Worm (Caenorhabditis elegans) whole organism, young adult: ENCODE data around the gene B0495.9.

ENCODE experiments used
- B0261.1 ChIP-seq: sonication (generic microtip); optimal IDR thresholded peaks from 2 replicates; lab custom pipeline; 2016; ENCODE audit warnings: mild to moderate bottlenecking, missing genetic modification characterization, moderate library complexity, missing compliant biosample characterization
- C17E4.6 ChIP-seq: fragments of 200-800 bp; sonication (Bioruptor generic); IDR thresholded peaks from 2 replicates; pipeline ENCODE4 v1.3.6; 2022; ENCODE audit warnings: missing genetic modification reagents, missing genetic modification characterization, missing compliant biosample characterization
- D2030.7 ChIP-seq: fragments of 200-800 bp; sonication (Bioruptor generic); IDR thresholded peaks from 2 replicates; pipeline ENCODE4 v1.3.6; 2022; ENCODE audit warnings: missing genetic modification reagents, missing genetic modification characterization, missing compliant biosample characterization
- F10E7.11 ChIP-seq: sonication (generic microtip); optimal IDR thresholded peaks from 2 replicates; lab custom pipeline; 2017; ENCODE audit warnings: mild to moderate bottlenecking, missing genetic modification characterization, moderate library complexity, missing compliant biosample characterization
- F39B2.1 ChIP-seq: fragments of 200-800 bp; sonication (Bioruptor generic); IDR thresholded peaks from 2 replicates; pipeline ENCODE4 v1.3.6; 2022; ENCODE audit warnings: missing genetic modification reagents, missing genetic modification characterization, missing compliant biosample characterization
- Y56A3A.18 ChIP-seq: fragments of 200-800 bp; sonication (Bioruptor generic); IDR thresholded peaks from 2 replicates; pipeline ENCODE4 v1.3.6; 2022; ENCODE audit warnings: missing genetic modification reagents, missing genetic modification characterization, missing compliant biosample characterization
- ZK185.1 ChIP-seq: sonication (generic microtip); optimal IDR thresholded peaks from 2 replicates; lab custom pipeline; 2016; ENCODE audit warnings: mild to moderate bottlenecking, missing genetic modification characterization, missing compliant biosample characterization; ENCODE audit not compliant: poor library complexity, severe bottlenecking
- aptf-3 ChIP-seq: fragments of 200-800 bp; sonication (Bioruptor generic); IDR thresholded peaks from 2 replicates; pipeline ENCODE4 v1.3.6; 2022; ENCODE audit warnings: missing genetic modification characterization, missing compliant biosample characterization
- bed-1 ChIP-seq: fragments of 200-800 bp; sonication (Bioruptor generic); IDR thresholded peaks from 2 replicates; pipeline ENCODE4 v1.3.6; 2022; ENCODE audit warnings: missing genetic modification reagents, missing genetic modification characterization, missing compliant biosample characterization
- cebp-1 ChIP-seq, 2 experiments: fragments of 200-800 bp in 1 of 2; sonication (Bioruptor generic) in 1 of 2; sonication (generic microtip) in 1 of 2; IDR thresholded peaks in 1 of 2; optimal IDR thresholded peaks in 1 of 2; 2 replicates each; pipeline versions ENCODE4 v1.3.6 to Lab custom; 2017 to 2022; ENCODE audit warnings: missing compliant biosample characterization in 2 of 2, missing genetic modification characterization in 2 of 2, mild to moderate bottlenecking in 1 of 2, missing genetic modification reagents in 1 of 2, moderate library complexity in 1 of 2
- cebp-2 ChIP-seq: fragments of 200-800 bp; sonication (Bioruptor generic); IDR thresholded peaks from 2 replicates; pipeline ENCODE4 v1.3.6; 2022; ENCODE audit warnings: missing genetic modification characterization, missing compliant biosample characterization
- ceh-100 ChIP-seq: fragments of 200-800 bp; sonication (Bioruptor generic); IDR thresholded peaks from 2 replicates; pipeline ENCODE4 v1.3.6; 2022; ENCODE audit warnings: missing genetic modification reagents, missing genetic modification characterization, missing compliant biosample characterization
- ceh-27 ChIP-seq: fragments of 200-800 bp; sonication (Bioruptor generic); optimal IDR thresholded peaks from 2 replicates; lab custom pipeline; 2018; ENCODE audit warnings: mild to moderate bottlenecking, missing genetic modification characterization, moderate library complexity, missing compliant biosample characterization
- ceh-58 ChIP-seq: fragments of 200-800 bp; sonication (Bioruptor generic); IDR thresholded peaks from 2 replicates; pipeline ENCODE4 v1.3.6; 2022; ENCODE audit warnings: missing genetic modification characterization, missing compliant biosample characterization
- ceh-79 ChIP-seq: sonication (generic microtip); optimal IDR thresholded peaks from 2 replicates; lab custom pipeline; 2017; ENCODE audit warnings: mild to moderate bottlenecking, missing genetic modification characterization, missing compliant biosample characterization
- die-1 ChIP-seq: sonication (generic microtip); optimal IDR thresholded peaks from 2 replicates; lab custom pipeline; 2016; ENCODE audit warnings: missing genotype, mild to moderate bottlenecking, missing genetic modification characterization, missing compliant biosample characterization
- efl-1 ChIP-seq: fragments of 150-350 bp; optimal IDR thresholded peaks from 2 replicates; lab custom pipeline; 2014; ENCODE audit warnings: missing biosample characterization, missing genetic modification reagents, missing genetic modification characterization
- egl-44 ChIP-seq: fragments of 200-800 bp; sonication (Bioruptor generic); IDR thresholded peaks from 2 replicates; pipeline ENCODE4 v1.3.6; 2022; ENCODE audit warnings: missing genetic modification reagents, missing genetic modification characterization, missing compliant biosample characterization
- ets-4 ChIP-seq: fragments of 200-800 bp; sonication (Bioruptor generic); optimal IDR thresholded peaks from 2 replicates; lab custom pipeline; 2018; ENCODE audit warnings: mild to moderate bottlenecking, missing genetic modification characterization, missing compliant biosample characterization
- fkh-3 ChIP-seq: sonication (generic microtip); optimal IDR thresholded peaks from 2 replicates; lab custom pipeline; 2016; ENCODE audit warnings: mild to moderate bottlenecking, missing genetic modification characterization, missing compliant biosample characterization
- him-1 ChIP-seq: sonication (generic microtip); optimal IDR thresholded peaks from 2 replicates; lab custom pipeline; 2016; ENCODE audit warnings: missing genotype, missing genetic modification reagents, missing genetic modification characterization, missing compliant biosample characterization
- hlh-26 ChIP-seq: fragments of 200-800 bp; sonication (Bioruptor generic); conservative IDR thresholded peaks from 2 replicates; pipeline ENCODE4 v1.3.6; 2022; ENCODE audit warnings: missing genetic modification reagents, missing genetic modification characterization, missing compliant biosample characterization
- let-607 ChIP-seq, 2 experiments: fragments of 200-800 bp in 1 of 2; sonication (Bioruptor generic) in 1 of 2; sonication (generic microtip) in 1 of 2; optimal IDR thresholded peaks; 2 replicates each; lab custom pipeline; 2016 to 2018; ENCODE audit warnings: mild to moderate bottlenecking in 2 of 2, missing compliant biosample characterization in 2 of 2, missing genetic modification characterization in 2 of 2, moderate library complexity in 2 of 2, missing genotype in 1 of 2
- lin-35 ChIP-seq, 3 experiments: fragments of 150-350 bp in 2 of 3; sonication (generic microtip) in 1 of 3; optimal IDR thresholded peaks; 2 replicates each; lab custom pipeline; 2014 to 2018; ENCODE audit warnings: missing biosample characterization in 3 of 3, missing genetic modification characterization in 3 of 3, missing genetic modification reagents in 3 of 3
- lin-40 ChIP-seq: sonication (generic microtip); optimal IDR thresholded peaks from 2 replicates; lab custom pipeline; 2016; ENCODE audit warnings: missing genetic modification characterization, mild to moderate bottlenecking, missing compliant biosample characterization, missing genotype, missing genetic modification reagents
- lin-54 ChIP-seq: fragments of 200-800 bp; sonication (Bioruptor generic); optimal IDR thresholded peaks from 2 replicates; lab custom pipeline; 2018; ENCODE audit warnings: mild to moderate bottlenecking, missing genetic modification characterization, missing compliant biosample characterization
- madf-10 ChIP-seq: sonication (generic microtip); optimal IDR thresholded peaks from 2 replicates; lab custom pipeline; 2016; ENCODE audit warnings: mild to moderate bottlenecking, missing genetic modification characterization, missing compliant biosample characterization
- madf-8 ChIP-seq: fragments of 200-800 bp; sonication (Bioruptor generic); conservative IDR thresholded peaks from 2 replicates; pipeline ENCODE4 v1.3.6; 2022; ENCODE audit warnings: missing genetic modification reagents, missing genetic modification characterization, missing compliant biosample characterization
- mxl-1 ChIP-seq: sonication (generic microtip); optimal IDR thresholded peaks from 2 replicates; lab custom pipeline; 2016; ENCODE audit warnings: missing genetic modification characterization, missing compliant biosample characterization
- nfya-1 ChIP-seq: sonication (generic microtip); optimal IDR thresholded peaks from 2 replicates; lab custom pipeline; 2017; ENCODE audit warnings: antibody characterized with exemption, missing compliant biosample characterization, missing genetic modification characterization, borderline replicate concordance; ENCODE audit not compliant: insufficient read depth
- pha-4 ChIP-seq: fragments of 150-350 bp; sonication (generic microtip); optimal IDR thresholded peaks from 2 replicates; lab custom pipeline; 2014; ENCODE audit warnings: missing biosample characterization, missing genetic modification reagents, missing genetic modification characterization
- rcor-1 ChIP-seq: fragments of 200-800 bp; sonication (Bioruptor generic); IDR thresholded peaks from 2 replicates; pipeline ENCODE4 v1.3.6; 2022; ENCODE audit warnings: missing genetic modification reagents, missing genetic modification characterization, missing compliant biosample characterization
- snpc-1.1 ChIP-seq: sonication (generic microtip); optimal IDR thresholded peaks from 2 replicates; lab custom pipeline; 2017; ENCODE audit warnings: missing genetic modification characterization, mild to moderate bottlenecking, missing compliant biosample characterization, antibody characterized with exemption, moderate library complexity, missing genotype, missing genetic modification reagents; ENCODE audit not compliant: insufficient read depth
- somi-1 ChIP-seq: fragments of 200-800 bp; sonication (Bioruptor generic); optimal IDR thresholded peaks from 2 replicates; lab custom pipeline; 2018; ENCODE audit warnings: mild to moderate bottlenecking, missing genetic modification characterization, missing compliant biosample characterization
- ztf-18 ChIP-seq: sonication (generic microtip); optimal IDR thresholded peaks from 2 replicates; lab custom pipeline; 2016; ENCODE audit warnings: missing genotype, mild to moderate bottlenecking, missing genetic modification characterization, missing compliant biosample characterization
- ztf-22 ChIP-seq: fragments of 200-800 bp; sonication (Bioruptor generic); optimal IDR thresholded peaks from 2 replicates; lab custom pipeline; 2018; ENCODE audit warnings: mild to moderate bottlenecking, missing genetic modification characterization, moderate library complexity, missing compliant biosample characterization
- ztf-26 ChIP-seq: sonication (generic microtip); optimal IDR thresholded peaks from 2 replicates; lab custom pipeline; 2017; ENCODE audit warnings: missing genetic modification characterization, missing compliant biosample characterization

The B0495.9 gene

DNA sequence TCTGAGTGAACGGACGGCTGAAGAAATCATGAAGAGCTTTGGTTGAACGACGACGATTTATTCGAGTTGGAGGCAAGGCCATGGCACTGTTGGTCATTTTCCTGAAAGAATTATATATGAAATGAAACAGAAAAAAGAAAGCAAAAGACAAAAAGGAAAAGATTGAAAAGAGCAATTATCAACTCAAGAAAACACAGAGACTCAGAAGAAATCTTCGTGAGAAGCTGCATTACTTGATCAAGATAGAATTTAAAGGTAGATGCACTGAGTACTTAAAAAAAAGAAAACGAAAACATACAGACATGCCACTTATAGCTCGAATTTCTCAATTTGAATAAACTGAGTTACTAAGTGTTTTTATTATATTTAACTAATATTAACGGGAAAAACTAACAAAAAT lies 10.0 kb upstream of the B0495.9 start, which contains the start of gene cpna-5:
Gene cpna-5 (minus strand): TSS at position 101 of the 400 bp plus-strand sequence.
- TF ChIP-seq lin-54 (GFP tag; lab: Kevin White, UChicago): no peak
- no peak for TF ChIP-seq ztf-26 (tag; lab: Kevin White, UChicago)
- TF ChIP-seq ceh-79 (tag; lab: Kevin White, UChicago): no peak
- no peak for TF ChIP-seq lin-35 (GFP tag; optimal IDR thresholded peaks at IDR 0.05; lab: Kevin White, UChicago)
- TF ChIP-seq bed-1: no peak
- no peak for TF ChIP-seq F39B2.1 (GFP tag; lab: Robert Waterston, UW)
- TF ChIP-seq lin-40 (tag; lab: Kevin White, UChicago): no peak
- no peak for TF ChIP-seq ZK185.1 (tag; lab: Kevin White, UChicago)
- TF ChIP-seq him-1 (tag; lab: Kevin White, UChicago): no peak
- TF ChIP-seq D2030.7 (GFP tag; lab: Robert Waterston, UW): no peak
- no peak for TF ChIP-seq C17E4.6 (GFP tag; lab: Robert Waterston, UW)
- TF ChIP-seq efl-1 (GFP tag; lab: Kevin White, UChicago): no peak
- TF ChIP-seq F10E7.11 (tag; lab: Kevin White, UChicago): no peak
- no peak for TF ChIP-seq ceh-100 (GFP tag; lab: Robert Waterston, UW)
- TF ChIP-seq fkh-3 (tag; lab: Kevin White, UChicago): no peak
- TF ChIP-seq Y56A3A.18: no peak
- no peak for TF ChIP-seq ztf-22
- TF ChIP-seq B0261.1: no peak
- TF ChIP-seq madf-10: no peak

DNA sequence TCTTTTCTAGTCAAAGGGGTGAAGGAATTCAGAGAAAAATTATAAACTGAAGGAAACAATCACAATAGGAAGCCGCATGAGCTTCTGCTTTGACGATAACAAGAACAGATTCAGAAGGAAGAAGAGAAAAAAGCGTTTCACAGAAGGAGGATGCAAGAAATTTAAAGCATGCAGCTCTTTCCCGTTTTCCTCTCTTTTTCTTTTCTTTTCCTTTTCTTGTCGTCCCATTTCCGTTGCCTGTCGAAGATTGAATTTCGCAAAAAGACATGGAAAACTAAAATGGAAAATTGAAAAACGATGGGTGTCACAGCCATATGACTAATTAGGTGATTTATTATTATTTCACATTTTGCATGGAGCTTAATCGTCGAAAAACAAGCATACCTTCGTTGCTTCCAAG lies 7.6 kb upstream of the B0495.9 start:
- TF ChIP-seq mxl-1 (tag; lab: Kevin White, UChicago) (no peak), let-607 (tag; optimal IDR thresholded peaks at IDR 0.05; lab: Kevin White, UChicago) (no peak), B0261.1 (no peak), snpc-1.1 (tag; lab: Kevin White, UChicago) (no peak), rcor-1 (GFP tag; lab: Robert Waterston, UW) (no peak), egl-44 (no peak), hlh-26 (GFP tag; lab: Robert Waterston, UW) (no peak), nfya-1 (tag; lab: Kevin White, UChicago) (no peak), ets-4 (no peak), aptf-3 (GFP tag; lab: Robert Waterston, UW) (no peak), ztf-18 (no peak), madf-8 (GFP tag; lab: Robert Waterston, UW) (no peak), somi-1 (no peak), ceh-58 (no peak), pha-4 (tag; lab: Kevin White, UChicago) (no peak), ceh-27 (GFP tag; lab: Kevin White, UChicago) (no peak), die-1 (no peak)
- TF ChIP-seq, all 124 proteins: peak for 0

DNA sequence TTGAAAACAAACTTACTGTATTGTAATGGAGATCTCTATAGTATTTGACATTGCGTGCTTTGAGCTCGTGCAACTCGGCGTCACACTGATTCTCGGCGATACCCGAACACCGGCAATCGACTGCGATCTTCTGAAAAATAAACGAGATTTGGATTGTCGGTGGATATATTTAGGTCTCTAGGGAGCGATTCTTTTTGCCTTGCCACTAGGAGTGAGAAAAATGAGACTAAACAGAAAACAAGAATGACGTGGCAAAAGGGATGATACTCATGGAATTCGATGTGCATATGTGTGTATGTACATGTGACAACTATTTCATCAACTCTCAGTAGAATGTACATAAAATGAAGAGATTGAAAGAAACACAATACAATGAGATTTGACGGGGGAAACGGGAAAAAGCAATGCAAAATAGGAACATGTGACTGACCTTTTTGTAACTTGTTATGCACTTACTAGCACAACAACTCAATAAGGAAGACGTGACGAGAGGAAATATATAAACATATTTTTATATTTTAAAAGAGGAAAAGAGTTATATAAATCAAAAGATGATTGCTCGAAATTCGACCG lies 6.2 kb upstream of the B0495.9 start:
- TF ChIP-seq cebp-2 (no peak), cebp-1 (GFP tag; IDR thresholded peaks at IDR 0.05; lab: Robert Waterston, UW) (no peak), cebp-1 (tag; optimal IDR thresholded peaks at IDR 0.05; lab: Kevin White, UChicago) (peak; percentile 45), lin-35 (GFP tag; optimal IDR thresholded peaks at IDR 0.05; lab: Kevin White, UChicago) (peak in 1 of 3 experiments; percentile 26)
- TF ChIP-seq, all 124 proteins: peak for 2
